Worm (Caenorhabditis elegans): ENCODE measurements around the gene E04F6.8.
A peak's percentile ranks its signal among the peaks of the same experiment; 100 is the strongest.

The E04F6.8 gene

DNA sequence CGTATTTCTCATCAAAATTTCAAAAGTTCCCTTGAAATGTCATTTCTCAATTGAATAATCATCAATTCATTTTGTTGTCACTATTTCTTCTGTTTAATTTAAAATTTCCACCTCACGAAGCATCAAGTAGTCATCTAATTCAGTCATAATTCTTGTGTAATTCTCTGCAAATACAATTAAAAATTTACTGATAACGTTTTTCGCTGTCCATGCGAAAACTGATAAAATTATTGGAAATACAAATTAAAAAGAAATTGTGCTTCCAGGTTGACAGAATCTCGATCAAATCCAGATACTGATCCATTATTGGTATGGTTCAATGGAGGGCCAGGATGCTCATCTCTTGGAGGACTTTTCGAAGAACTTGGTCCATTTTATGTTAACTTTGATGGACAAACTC lies 22.1 kb upstream of the E04F6.8 start:
- TF ChIP-seq nhr-28 (tag; optimal IDR thresholded peaks at IDR 0.05), result peak; percentile 66
- TF ChIP-seq unc-130 (GFP tag; optimal IDR thresholded peaks at IDR 0.05), result no peak
- TF ChIP-seq php-3 (GFP tag; IDR thresholded peaks at IDR 0.05), result peak; percentile 77
- no peak for TF ChIP-seq ceh-82 (tag; optimal IDR thresholded peaks at IDR 0.05)
- TF ChIP-seq pqm-1 (tag; optimal IDR thresholded peaks at IDR 0.05), result peak; percentile 54
- peak; percentile 55; the same call in 1 of the 2 replicates for TF ChIP-seq dmd-6 (GFP tag; IDR thresholded peaks at IDR 0.05)
- TF ChIP-seq dve-1 (tag; optimal IDR thresholded peaks at IDR 0.05; ENCODE audit: insufficient read depth), result no peak

ce11 chrII:7232517-7232916 lies 21.3 kb upstream of the E04F6.8 start, which contains the start of gene ctsa-3.1:
Gene ctsa-3.1 (plus strand): TSS chrII:7232853.
- TF ChIP-seq aha-1 (tag) (peak; percentile 19), ZK546.5 (tag; optimal IDR thresholded peaks at IDR 0.05) (no peak), dmd-6 (GFP tag; IDR thresholded peaks at IDR 0.05) (peak; percentile 68), unc-130 (GFP tag; optimal IDR thresholded peaks at IDR 0.05) (no peak), pqm-1 (tag; optimal IDR thresholded peaks at IDR 0.05) (peak; percentile 74), php-3 (GFP tag; IDR thresholded peaks at IDR 0.05) (peak; percentile 90), nhr-48 (tag; optimal IDR thresholded peaks at IDR 0.05) (peak; percentile 10), nhr-28 (tag; optimal IDR thresholded peaks at IDR 0.05) (peak; percentile 65), daf-16 (GFP tag; optimal IDR thresholded peaks at IDR 0.05) (no peak), daf-16 (tag; optimal IDR thresholded peaks at IDR 0.05) (peak; percentile 46), hlh-11 (tag; optimal IDR thresholded peaks at IDR 0.05) (peak; percentile 26)

DNA sequence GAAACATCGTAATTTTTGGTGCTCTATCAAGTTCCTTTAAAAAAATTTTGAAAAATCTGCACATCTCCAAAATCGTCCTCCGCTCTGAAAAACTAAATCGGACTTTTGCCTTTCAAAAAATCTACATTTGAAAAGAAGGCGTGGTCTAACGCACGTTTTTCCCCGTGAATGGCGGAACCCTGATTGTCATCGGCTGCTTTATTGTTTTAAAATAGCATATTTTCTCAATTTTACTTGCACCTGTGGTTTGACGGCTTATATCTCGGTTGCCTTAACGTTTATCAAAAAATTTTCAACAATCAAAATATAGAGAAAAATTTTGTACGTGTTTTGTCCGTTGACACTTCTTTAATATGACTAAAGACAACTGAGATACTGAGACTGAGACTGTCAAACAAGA lies 20.8 kb upstream of the E04F6.8 start:
- TF ChIP-seq lin-38 (GFP tag; IDR thresholded peaks at IDR 0.05), result 0 out of 2 replicates have a peak, but pooled peaks have one; percentile 17
- TF ChIP-seq F10B5.3 (tag; optimal IDR thresholded peaks at IDR 0.05), result no peak

DNA sequence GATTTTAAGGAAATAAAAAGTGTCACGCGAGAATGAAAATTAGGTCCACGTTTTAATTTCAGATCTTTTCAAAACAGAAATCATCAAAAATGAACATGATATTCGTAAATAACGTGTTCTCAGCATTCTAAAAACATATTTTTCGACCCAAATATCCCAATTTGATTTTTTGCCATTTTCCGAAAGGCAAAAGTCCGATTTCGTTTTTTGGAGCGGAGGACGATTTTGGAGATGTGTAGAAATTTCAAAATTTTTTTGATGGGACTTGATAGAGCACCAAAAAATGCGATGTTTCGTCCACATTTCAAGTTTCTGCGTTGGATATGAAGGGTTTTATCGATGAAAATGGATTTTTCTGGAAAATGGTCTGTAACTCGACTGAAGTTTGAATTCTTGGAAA lies 19.5 kb upstream of the E04F6.8 start:
- no peak for TF ChIP-seq daf-19 (GFP tag; conservative IDR thresholded peaks at IDR 0.05)
- TF ChIP-seq lin-29 (GFP tag; IDR thresholded peaks at IDR 0.05), result 0 out of 2 replicates have a peak, but pooled peaks have one; percentile 53
- TF ChIP-seq T26A8.4 (GFP tag; IDR thresholded peaks at IDR 0.05), result peak; percentile 72; the same call in 1 of the 2 replicates
- no peak for TF ChIP-seq nhr-237 (tag; optimal IDR thresholded peaks at IDR 0.05)
- no peak for TF ChIP-seq aly-2 (tag; optimal IDR thresholded peaks at IDR 0.05)
- TF ChIP-seq ZK546.5 (tag; optimal IDR thresholded peaks at IDR 0.05), result no peak
- TF ChIP-seq unc-62 (GFP tag; optimal IDR thresholded peaks at IDR 0.05 in 1 of 2), result no peak
- TF ChIP-seq unc-62 (tag; optimal IDR thresholded peaks at IDR 0.05), result no peak
- TF ChIP-seq zip-11 (GFP tag; IDR thresholded peaks at IDR 0.05), result no peak
- TF ChIP-seq ceh-28 (tag; optimal IDR thresholded peaks at IDR 0.05), result no peak
- peak in 1 of 2 experiments; percentile 1 for TF ChIP-seq mdl-1 (tag; optimal IDR thresholded peaks at IDR 0.05)
- TF ChIP-seq zfp-3 (GFP tag; conservative IDR thresholded peaks at IDR 0.05), result peak; percentile 62; the same call in 1 of the 2 replicates
- TF ChIP-seq nhr-28 (tag; optimal IDR thresholded peaks at IDR 0.05), result no peak
- TF ChIP-seq mep-1 (tag; optimal IDR thresholded peaks at IDR 0.05), result peak; percentile 5
- peak; percentile 40; the same call in 1 of the 2 replicates for TF ChIP-seq pha-4 (GFP tag; IDR thresholded peaks at IDR 0.05)
- TF ChIP-seq pha-4 (tag; optimal IDR thresholded peaks at IDR 0.05), result no peak
- TF ChIP-seq lin-13 (GFP tag; optimal IDR thresholded peaks at IDR 0.05), result no peak
- TF ChIP-seq mdt-29 (GFP tag; IDR thresholded peaks at IDR 0.05), result no peak
- TF ChIP-seq unc-130 (GFP tag; optimal IDR thresholded peaks at IDR 0.05), result no peak
- TF ChIP-seq lsy-2 (tag; optimal IDR thresholded peaks at IDR 0.05), result peak in 1 of 2 experiments; percentile 9
- TF ChIP-seq fos-1 (tag; optimal IDR thresholded peaks at IDR 0.05), result no peak
- no peak for TF ChIP-seq egl-27 (tag; optimal IDR thresholded peaks at IDR 0.05)
- no peak for TF ChIP-seq Y105C5A.15 (GFP tag; IDR thresholded peaks at IDR 0.05)

All from whole organism, L4 larva.